Worm (Caenorhabditis elegans) whole organism, young adult: ENCODE measurements around the gene Y39A1A.24.

Experiments used
- B0261.1 ChIP-seq: sonication (generic microtip); optimal IDR thresholded peaks from 2 replicates; lab custom pipeline; 2016; ENCODE audit warnings: mild to moderate bottlenecking, missing genetic modification characterization, moderate library complexity, missing compliant biosample characterization
- B0336.3 ChIP-seq: fragments of 200-800 bp; sonication (Bioruptor generic); IDR thresholded peaks from 2 replicates; pipeline ENCODE4 v1.3.6; 2022; ENCODE audit warnings: missing genetic modification characterization, missing compliant biosample characterization
- C06A6.2 ChIP-seq: fragments of 200-800 bp; sonication (Bioruptor generic); conservative IDR thresholded peaks from 2 replicates; pipeline ENCODE4 v1.3.6; 2022; ENCODE audit warnings: missing genetic modification characterization, missing compliant biosample characterization
- F22D6.2 ChIP-seq: sonication (generic microtip); optimal IDR thresholded peaks from 2 replicates; lab custom pipeline; 2016; ENCODE audit warnings: mild to moderate bottlenecking, missing genetic modification characterization, missing compliant biosample characterization
- F33H1.4 ChIP-seq: fragments of 200-800 bp; sonication (Bioruptor generic); IDR thresholded peaks from 2 replicates; pipeline ENCODE4 v1.3.6; 2022; ENCODE audit warnings: missing genetic modification reagents, missing genetic modification characterization, missing compliant biosample characterization
- F37B4.10 ChIP-seq: fragments of 200-800 bp; sonication (Bioruptor generic); IDR thresholded peaks from 2 replicates; pipeline ENCODE4 v1.3.6; 2022; ENCODE audit warnings: missing genetic modification characterization, missing compliant biosample characterization
- F39B2.1 ChIP-seq: fragments of 200-800 bp; sonication (Bioruptor generic); IDR thresholded peaks from 2 replicates; pipeline ENCODE4 v1.3.6; 2022; ENCODE audit warnings: missing genetic modification reagents, missing genetic modification characterization, missing compliant biosample characterization
- F55B11.4 ChIP-seq: sonication (generic microtip); optimal IDR thresholded peaks from 2 replicates; lab custom pipeline; 2016; ENCODE audit warnings: missing compliant biosample characterization, missing genetic modification characterization, borderline replicate concordance; ENCODE audit not compliant: insufficient read depth
- F57A8.1 ChIP-seq: fragments of 200-800 bp; sonication (Bioruptor generic); optimal IDR thresholded peaks from 2 replicates; lab custom pipeline; 2018; ENCODE audit warnings: mild to moderate bottlenecking, missing genetic modification characterization, moderate library complexity, missing compliant biosample characterization
- F57C9.4 ChIP-seq: sonication (generic microtip); optimal IDR thresholded peaks from 2 replicates; lab custom pipeline; 2017; ENCODE audit warnings: mild to moderate bottlenecking, missing genetic modification characterization, missing compliant biosample characterization
- K11D2.4 ChIP-seq: fragments of 200-800 bp; sonication (Bioruptor generic); IDR thresholded peaks from 2 replicates; pipeline ENCODE4 v1.3.6; 2022; ENCODE audit warnings: missing genetic modification reagents, missing genetic modification characterization, missing compliant biosample characterization
- Y56A3A.18 ChIP-seq: fragments of 200-800 bp; sonication (Bioruptor generic); IDR thresholded peaks from 2 replicates; pipeline ENCODE4 v1.3.6; 2022; ENCODE audit warnings: missing genetic modification reagents, missing genetic modification characterization, missing compliant biosample characterization
- Y67H2A.10 ChIP-seq: fragments of 200-800 bp; sonication (Bioruptor generic); conservative IDR thresholded peaks from 2 replicates; pipeline ENCODE4 v1.3.6; 2022; ENCODE audit warnings: missing genetic modification reagents, missing genetic modification characterization, missing compliant biosample characterization
- Y79H2A.3 ChIP-seq: fragments of 200-800 bp; sonication (Bioruptor generic); conservative IDR thresholded peaks from 2 replicates; pipeline ENCODE4 v1.3.6; 2022; ENCODE audit warnings: missing genetic modification reagents, missing genetic modification characterization, missing compliant biosample characterization
- attf-5 ChIP-seq: fragments of 200-800 bp; sonication (Bioruptor generic); optimal IDR thresholded peaks from 2 replicates; lab custom pipeline; 2018; ENCODE audit warnings: mild to moderate bottlenecking, missing genetic modification characterization, missing compliant biosample characterization
- attf-6 ChIP-seq: fragments of 200-800 bp; sonication (Bioruptor generic); IDR thresholded peaks from 2 replicates; pipeline ENCODE4 v1.3.6; 2022; ENCODE audit warnings: missing genetic modification reagents, missing genetic modification characterization, missing compliant biosample characterization
- bed-1 ChIP-seq: fragments of 200-800 bp; sonication (Bioruptor generic); IDR thresholded peaks from 2 replicates; pipeline ENCODE4 v1.3.6; 2022; ENCODE audit warnings: missing genetic modification reagents, missing genetic modification characterization, missing compliant biosample characterization
- ccch-3 ChIP-seq: fragments of 200-800 bp; sonication (Bioruptor generic); optimal IDR thresholded peaks from 2 replicates; lab custom pipeline; 2018; ENCODE audit warnings: mild to moderate bottlenecking, missing genetic modification characterization, missing compliant biosample characterization
- ceh-27 ChIP-seq: fragments of 200-800 bp; sonication (Bioruptor generic); optimal IDR thresholded peaks from 2 replicates; lab custom pipeline; 2018; ENCODE audit warnings: mild to moderate bottlenecking, missing genetic modification characterization, moderate library complexity, missing compliant biosample characterization
- ceh-40 ChIP-seq: fragments of 200-800 bp; sonication (Bioruptor generic); IDR thresholded peaks from 2 replicates; pipeline ENCODE4 v1.3.6; 2022; ENCODE audit warnings: missing genetic modification characterization, missing compliant biosample characterization
- dox-1 ChIP-seq: fragments of 200-800 bp; sonication (Bioruptor generic); IDR thresholded peaks from 2 replicates; pipeline ENCODE4 v1.3.6; 2022; ENCODE audit warnings: missing genetic modification reagents, missing genetic modification characterization, missing compliant biosample characterization
- dpff-1 ChIP-seq: sonication (generic microtip); optimal IDR thresholded peaks from 2 replicates; lab custom pipeline; 2017; ENCODE audit warnings: mild to moderate bottlenecking, missing genetic modification characterization, missing compliant biosample characterization
- dpl-1 ChIP-seq: fragments of 150-350 bp; optimal IDR thresholded peaks from 2 replicates; lab custom pipeline; 2014; ENCODE audit warnings: missing biosample characterization, missing genetic modification reagents, missing genetic modification characterization
- efl-1 ChIP-seq: fragments of 150-350 bp; optimal IDR thresholded peaks from 2 replicates; lab custom pipeline; 2014; ENCODE audit warnings: missing biosample characterization, missing genetic modification reagents, missing genetic modification characterization
- egl-18 ChIP-seq: fragments of 200-800 bp; sonication (Bioruptor generic); IDR thresholded peaks from 2 replicates; pipeline ENCODE4 v1.3.6; 2022; ENCODE audit warnings: missing genetic modification reagents, missing genetic modification characterization, missing compliant biosample characterization
- ekl-4 ChIP-seq: fragments of 200-800 bp; sonication (Bioruptor generic); IDR thresholded peaks from 2 replicates; pipeline ENCODE4 v1.3.6; 2022; ENCODE audit warnings: missing genetic modification reagents, missing genetic modification characterization, missing compliant biosample characterization
- fkh-3 ChIP-seq: sonication (generic microtip); optimal IDR thresholded peaks from 2 replicates; lab custom pipeline; 2016; ENCODE audit warnings: mild to moderate bottlenecking, missing genetic modification characterization, missing compliant biosample characterization
- gei-17 ChIP-seq: fragments of 200-800 bp; sonication (Bioruptor generic); optimal IDR thresholded peaks from 2 replicates; lab custom pipeline; 2018; ENCODE audit warnings: mild to moderate bottlenecking, missing genetic modification characterization, missing compliant biosample characterization
- him-1 ChIP-seq: sonication (generic microtip); optimal IDR thresholded peaks from 2 replicates; lab custom pipeline; 2016; ENCODE audit warnings: missing genotype, missing genetic modification reagents, missing genetic modification characterization, missing compliant biosample characterization
- hlh-12 ChIP-seq: sonication (generic microtip); optimal IDR thresholded peaks from 2 replicates; lab custom pipeline; 2016; ENCODE audit warnings: missing genetic modification characterization, missing compliant biosample characterization
- hmg-1.2 ChIP-seq: fragments of 200-800 bp; sonication (Bioruptor generic); IDR thresholded peaks from 2 replicates; pipeline ENCODE4 v1.3.6; 2022; ENCODE audit warnings: missing genetic modification reagents, missing genetic modification characterization, missing compliant biosample characterization
- hrde-1 ChIP-seq: sonication (generic microtip); optimal IDR thresholded peaks from 2 replicates; lab custom pipeline; 2016; ENCODE audit warnings: missing genetic modification characterization, mild to moderate bottlenecking, missing compliant biosample characterization, moderate library complexity, missing genotype, missing genetic modification reagents, borderline replicate concordance
- let-526 ChIP-seq: fragments of 200-800 bp; sonication (Bioruptor generic); IDR thresholded peaks from 2 replicates; pipeline ENCODE4 v1.3.6; 2022; ENCODE audit warnings: missing genetic modification reagents, missing genetic modification characterization, missing compliant biosample characterization
- let-607 ChIP-seq, 2 experiments: fragments of 200-800 bp in 1 of 2; sonication (Bioruptor generic) in 1 of 2; sonication (generic microtip) in 1 of 2; optimal IDR thresholded peaks; 2 replicates each; lab custom pipeline; 2016 to 2018; ENCODE audit warnings: mild to moderate bottlenecking in 2 of 2, missing compliant biosample characterization in 2 of 2, missing genetic modification characterization in 2 of 2, moderate library complexity in 2 of 2, missing genotype in 1 of 2
- lin-54 ChIP-seq: fragments of 200-800 bp; sonication (Bioruptor generic); optimal IDR thresholded peaks from 2 replicates; lab custom pipeline; 2018; ENCODE audit warnings: mild to moderate bottlenecking, missing genetic modification characterization, missing compliant biosample characterization
- lsy-27 ChIP-seq: sonication (generic microtip); optimal IDR thresholded peaks from 2 replicates; lab custom pipeline; 2017; ENCODE audit warnings: missing genetic modification characterization, mild to moderate bottlenecking, missing compliant biosample characterization, antibody characterized with exemption, missing genotype, borderline replicate concordance; ENCODE audit not compliant: insufficient read depth
- madf-3 ChIP-seq: fragments of 200-800 bp; sonication (Bioruptor generic); IDR thresholded peaks from 2 replicates; pipeline ENCODE4 v1.3.6; 2022; ENCODE audit warnings: missing genetic modification reagents, missing genetic modification characterization, missing compliant biosample characterization
- mxl-1 ChIP-seq: sonication (generic microtip); optimal IDR thresholded peaks from 2 replicates; lab custom pipeline; 2016; ENCODE audit warnings: missing genetic modification characterization, missing compliant biosample characterization
- nfya-2 ChIP-seq: fragments of 200-800 bp; sonication (Bioruptor generic); IDR thresholded peaks from 2 replicates; pipeline ENCODE4 v1.3.6; 2022; ENCODE audit warnings: missing genetic modification reagents, missing genetic modification characterization, missing compliant biosample characterization
- nfyb-1 ChIP-seq: fragments of 200-800 bp; sonication (Bioruptor generic); IDR thresholded peaks from 2 replicates; pipeline ENCODE4 v1.3.6; 2022; ENCODE audit warnings: missing genetic modification reagents, missing genetic modification characterization, missing compliant biosample characterization
- nhr-179 ChIP-seq: sonication (generic microtip); optimal IDR thresholded peaks from 2 replicates; lab custom pipeline; 2016; ENCODE audit warnings: mild to moderate bottlenecking, missing genetic modification characterization, missing compliant biosample characterization
- nhr-80 ChIP-seq: sonication (generic microtip); optimal IDR thresholded peaks from 2 replicates; lab custom pipeline; 2016; ENCODE audit warnings: missing genetic modification characterization, missing compliant biosample characterization
- rcor-1 ChIP-seq: fragments of 200-800 bp; sonication (Bioruptor generic); IDR thresholded peaks from 2 replicates; pipeline ENCODE4 v1.3.6; 2022; ENCODE audit warnings: missing genetic modification reagents, missing genetic modification characterization, missing compliant biosample characterization
- tbx-9 ChIP-seq: sonication (generic microtip); optimal IDR thresholded peaks from 2 replicates; lab custom pipeline; 2016; ENCODE audit warnings: borderline replicate concordance, missing genetic modification characterization, inconsistent platforms, missing compliant biosample characterization
- tlf-1 ChIP-seq: fragments of 200-800 bp; sonication (Bioruptor generic); optimal IDR thresholded peaks from 2 replicates; lab custom pipeline; 2018; ENCODE audit warnings: mild to moderate bottlenecking, missing genetic modification characterization, missing compliant biosample characterization
- xnd-1 ChIP-seq: sonication (generic microtip); optimal IDR thresholded peaks from 2 replicates; lab custom pipeline; 2016; ENCODE audit warnings: missing genotype, missing genetic modification reagents, missing genetic modification characterization, missing compliant biosample characterization
- ztf-22 ChIP-seq: fragments of 200-800 bp; sonication (Bioruptor generic); optimal IDR thresholded peaks from 2 replicates; lab custom pipeline; 2018; ENCODE audit warnings: mild to moderate bottlenecking, missing genetic modification characterization, moderate library complexity, missing compliant biosample characterization
- ztf-26 ChIP-seq: sonication (generic microtip); optimal IDR thresholded peaks from 2 replicates; lab custom pipeline; 2017; ENCODE audit warnings: missing genetic modification characterization, missing compliant biosample characterization
- ztf-3 ChIP-seq: fragments of 200-800 bp; sonication (Bioruptor generic); optimal IDR thresholded peaks from 2 replicates; lab custom pipeline; 2018; ENCODE audit warnings: mild to moderate bottlenecking, missing genetic modification characterization, missing compliant biosample characterization

Y39A1A.24 gene

ce11 chrIII:10621208-10621607, 8.8 kb downstream of the Y39A1A.24 start, which contains the start of the genes lron-10 and hpr-9 (continued):
- TF ChIP-seq F22D6.2 (tag; lab: Kevin White, UChicago) (peak; percentile 72), K11D2.4 (GFP tag; lab: Robert Waterston, UW) (peak; percentile 84), let-607 (tag; optimal IDR thresholded peaks at IDR 0.05; lab: Kevin White, UChicago) (peak; percentile 20 to 68), tlf-1 (GFP tag; lab: Kevin White, UChicago) (peak; percentile 50), hrde-1 (tag; lab: Kevin White, UChicago) (peak; percentile 14), egl-18 (GFP tag; lab: Robert Waterston, UW) (0 out of 2 replicates have a peak, but pooled peaks have one; percentile 23), F39B2.1 (GFP tag; lab: Robert Waterston, UW) (no peak), dpff-1 (no peak), F55B11.4 (no peak), B0261.1 (tag; lab: Kevin White, UChicago) (peak; percentile 12), ztf-26 (tag; lab: Kevin White, UChicago) (peak; percentile 74), ekl-4 (no peak; the same call in 1 of the 2 replicates), efl-1 (GFP tag; lab: Kevin White, UChicago) (no peak), Y67H2A.10 (GFP tag; lab: Robert Waterston, UW) (no peak), fkh-3 (tag; lab: Kevin White, UChicago) (no peak), Y56A3A.18 (GFP tag; lab: Robert Waterston, UW) (no peak), madf-3 (GFP tag; lab: Robert Waterston, UW) (0 out of 2 replicates have a peak, but pooled peaks have one; percentile 61), F57C9.4 (no peak), nhr-179 (no peak), lin-54 (GFP tag; lab: Kevin White, UChicago) (peak; percentile 73), nfya-2 (GFP tag; lab: Robert Waterston, UW) (no peak), nhr-80 (tag; lab: Kevin White, UChicago) (peak; percentile 11), F57A8.1 (GFP tag; lab: Kevin White, UChicago) (no peak), hlh-12 (tag; lab: Kevin White, UChicago) (no peak), rcor-1 (GFP tag; lab: Robert Waterston, UW) (peak; percentile 76), lsy-27 (tag; lab: Kevin White, UChicago) (no peak), B0336.3 (peak; percentile 72), dpl-1 (GFP tag; lab: Kevin White, UChicago) (peak; percentile 17), him-1 (tag; lab: Kevin White, UChicago) (peak; percentile 58), F37B4.10 (GFP tag; lab: Robert Waterston, UW) (no peak), gei-17 (GFP tag; lab: Kevin White, UChicago) (no peak), nfyb-1 (GFP tag; lab: Robert Waterston, UW) (peak; percentile 58), hmg-1.2 (GFP tag; lab: Robert Waterston, UW) (0 out of 2 replicates have a peak, but pooled peaks have one; percentile 30), attf-5 (GFP tag; lab: Kevin White, UChicago) (peak; percentile 66), Y79H2A.3 (no peak), dox-1 (GFP tag; lab: Robert Waterston, UW) (no peak; the same call in 1 of the 2 replicates), F33H1.4 (GFP tag; lab: Robert Waterston, UW) (peak; percentile 67), mxl-1 (tag; lab: Kevin White, UChicago) (no peak), ceh-27 (GFP tag; lab: Kevin White, UChicago) (peak; percentile 77), ccch-3 (peak; percentile 6), ztf-22 (GFP tag; lab: Kevin White, UChicago) (peak; percentile 42), tbx-9 (tag; lab: Kevin White, UChicago) (no peak), C06A6.2 (GFP tag; lab: Robert Waterston, UW) (peak; percentile 46; the same call in 1 of the 2 replicates), let-526 (GFP tag; lab: Robert Waterston, UW) (peak; percentile 48; the same call in 1 of the 2 replicates), ztf-3 (GFP tag; lab: Kevin White, UChicago) (no peak), xnd-1 (peak; percentile 25), bed-1 (peak; percentile 86; the same call in 1 of the 2 replicates), ceh-40 (no peak), attf-6 (GFP tag; lab: Robert Waterston, UW) (no peak)
